Worm (Caenorhabditis elegans) whole organism, L1 larva: ENCODE data around the gene nas-21.
A peak's percentile ranks its signal among the peaks of the same experiment; 100 is the strongest.

Experiments used
- C34B4.2 ChIP-seq: sonication (generic microtip); optimal IDR thresholded peaks from 2 replicates; lab custom pipeline; 2017; ENCODE audit warnings: mild to moderate bottlenecking, missing genetic modification characterization, missing compliant biosample characterization
- Y116A8C.19 ChIP-seq: sonication (generic microtip); optimal IDR thresholded peaks from 2 replicates; lab custom pipeline; 2016; ENCODE audit warnings: missing compliant biosample characterization, missing genetic modification characterization, borderline replicate concordance
- aha-1 ChIP-seq: fragments of 150-350 bp; optimal IDR thresholded peaks from 2 replicates; lab custom pipeline; 2014; ENCODE audit warnings: missing biosample characterization, missing genetic modification characterization
- alr-1 ChIP-seq: fragments of 200-800 bp; sonication (Bioruptor generic); optimal IDR thresholded peaks from 2 replicates; lab custom pipeline; 2018; ENCODE audit warnings: borderline replicate concordance, mild to moderate bottlenecking, missing genetic modification characterization, missing compliant biosample characterization
- blmp-1 ChIP-seq: fragments of 150-350 bp; optimal IDR thresholded peaks from 2 replicates; lab custom pipeline; 2014; ENCODE audit warnings: missing biosample characterization, missing genetic modification characterization
- ceh-63 ChIP-seq: fragments of 200-800 bp; sonication (Bioruptor generic); optimal IDR thresholded peaks from 2 replicates; lab custom pipeline; 2018; ENCODE audit warnings: mild to moderate bottlenecking, missing genetic modification characterization, missing compliant biosample characterization
- ceh-8 ChIP-seq: fragments of 200-800 bp; sonication (Bioruptor generic); optimal IDR thresholded peaks from 2 replicates; lab custom pipeline; 2018; ENCODE audit warnings: mild to moderate bottlenecking, missing genetic modification characterization, moderate library complexity, missing compliant biosample characterization
- ceh-82 ChIP-seq, 3 experiments: fragments of 150-350 bp in 1 of 3; sonication (generic microtip) in 2 of 3; optimal IDR thresholded peaks; 2 replicates each; lab custom pipeline; 2014 to 2017; ENCODE audit warnings: missing biosample characterization in 3 of 3, missing genetic modification characterization in 3 of 3
- dsc-1 ChIP-seq: sonication (generic microtip); optimal IDR thresholded peaks from 2 replicates; lab custom pipeline; 2016; ENCODE audit warnings: mild to moderate bottlenecking, missing genetic modification characterization, missing compliant biosample characterization
- efl-1 ChIP-seq, 4 experiments: fragments of 150-350 bp; optimal IDR thresholded peaks in 3 of 4; peaks in 1 of 4; 1 replicate in 1 of 4; 2 replicates in 3 of 4; lab custom pipeline; 2014; ENCODE audit warnings: missing biosample characterization in 2 of 4, missing genetic modification characterization in 2 of 4, missing genetic modification reagents in 2 of 4
- efl-3 ChIP-seq: fragments of 200-800 bp; sonication (Bioruptor generic); optimal IDR thresholded peaks from 2 replicates; lab custom pipeline; 2018; ENCODE audit warnings: mild to moderate bottlenecking, missing genetic modification characterization, missing compliant biosample characterization
- elt-3 ChIP-seq, 6 experiments: fragments of 150-350 bp in 1 of 6; sonication (generic microtip); optimal IDR thresholded peaks; 2 replicates each; lab custom pipeline; 2017 to 2018; ENCODE audit warnings: missing biosample characterization in 6 of 6, missing genetic modification characterization in 6 of 6, inconsistent platforms in 1 of 6
- fkh-8 ChIP-seq: sonication (generic microtip); optimal IDR thresholded peaks from 2 replicates; lab custom pipeline; 2016; ENCODE audit warnings: mild to moderate bottlenecking, missing genetic modification characterization, missing compliant biosample characterization
- fos-1 ChIP-seq: fragments of 150-350 bp; optimal IDR thresholded peaks from 2 replicates; lab custom pipeline; 2014; ENCODE audit warnings: missing biosample characterization, missing genetic modification characterization
- grh-1 ChIP-seq: fragments of 200-800 bp; sonication (Bioruptor generic); IDR thresholded peaks from 2 replicates; pipeline ENCODE4 v1.3.6; 2022; ENCODE audit warnings: missing genetic modification reagents, missing genetic modification characterization, missing compliant biosample characterization
- hlh-17 ChIP-seq: fragments of 200-800 bp; sonication (Bioruptor generic); optimal IDR thresholded peaks from 2 replicates; lab custom pipeline; 2018; ENCODE audit warnings: missing genetic modification characterization, mild to moderate bottlenecking, missing compliant biosample characterization, moderate library complexity, borderline replicate concordance
- hpl-2 ChIP-seq: fragments of 150-350 bp; optimal IDR thresholded peaks from 2 replicates; lab custom pipeline; 2014; ENCODE audit warnings: missing biosample characterization, missing genetic modification reagents, missing genetic modification characterization
- irx-1 ChIP-seq: sonication (generic microtip); optimal IDR thresholded peaks from 2 replicates; lab custom pipeline; 2016; ENCODE audit warnings: missing genetic modification characterization, missing compliant biosample characterization
- lin-13 ChIP-seq: fragments of 150-350 bp; optimal IDR thresholded peaks from 2 replicates; lab custom pipeline; 2014; ENCODE audit warnings: missing biosample characterization, missing genetic modification reagents, missing genetic modification characterization
- lin-14 ChIP-seq: fragments of 200-800 bp; sonication (Bioruptor generic); optimal IDR thresholded peaks from 2 replicates; lab custom pipeline; 2018; ENCODE audit warnings: mild to moderate bottlenecking, missing genetic modification characterization, moderate library complexity, missing compliant biosample characterization
- lin-15B ChIP-seq: fragments of 150-350 bp; sonication (generic microtip); optimal IDR thresholded peaks from 3 replicates; lab custom pipeline; 2014; ENCODE audit warnings: missing biosample characterization, missing genetic modification characterization
- lsy-2 ChIP-seq, 2 experiments: fragments of 150-350 bp; optimal IDR thresholded peaks; 2 replicates each; lab custom pipeline; 2014; ENCODE audit warnings: missing biosample characterization in 2 of 2, missing genetic modification characterization in 2 of 2
- nhr-11 ChIP-seq: fragments of 150-350 bp; optimal IDR thresholded peaks from 2 replicates; lab custom pipeline; 2014; ENCODE audit warnings: missing biosample characterization, missing genetic modification characterization
- nhr-20 ChIP-seq: sonication (generic microtip); optimal IDR thresholded peaks from 2 replicates; lab custom pipeline; 2016; ENCODE audit warnings: mild to moderate bottlenecking, missing genetic modification characterization, missing compliant biosample characterization
- nhr-28 ChIP-seq: fragments of 150-350 bp; optimal IDR thresholded peaks from 2 replicates; lab custom pipeline; 2014; ENCODE audit warnings: missing biosample characterization, missing genetic modification characterization
- nhr-71 ChIP-seq: sonication (generic microtip); optimal IDR thresholded peaks from 2 replicates; lab custom pipeline; 2016; ENCODE audit warnings: mild to moderate bottlenecking, missing genetic modification characterization, moderate library complexity, missing compliant biosample characterization
- nhr-84 ChIP-seq: sonication (generic microtip); optimal IDR thresholded peaks from 2 replicates; lab custom pipeline; 2017; ENCODE audit warnings: missing biosample characterization, missing genetic modification characterization
- nhr-85 ChIP-seq: sonication (generic microtip); peaks from one replicate; lab custom pipeline; 2016; ENCODE audit warnings: missing genetic modification characterization, inconsistent platforms, missing compliant biosample characterization
- pag-3 ChIP-seq: sonication (generic microtip); optimal IDR thresholded peaks from 2 replicates; lab custom pipeline; 2017; ENCODE audit warnings: missing genetic modification characterization, mild to moderate bottlenecking, missing compliant biosample characterization, antibody characterized with exemption, borderline replicate concordance; ENCODE audit not compliant: insufficient read depth
- rnt-1 ChIP-seq: sonication (generic microtip); optimal IDR thresholded peaks from 2 replicates; lab custom pipeline; 2016; ENCODE audit warnings: mild to moderate bottlenecking, missing genetic modification characterization, moderate library complexity, missing compliant biosample characterization
- skn-1 ChIP-seq: fragments of 150-350 bp; optimal IDR thresholded peaks from 2 replicates; lab custom pipeline; 2014; ENCODE audit warnings: missing biosample characterization, missing genetic modification characterization
- snu-23 ChIP-seq: sonication (generic microtip); optimal IDR thresholded peaks from 2 replicates; lab custom pipeline; 2016; ENCODE audit warnings: missing genetic modification characterization, missing compliant biosample characterization
- sptf-1 ChIP-seq: fragments of 150-350 bp; optimal IDR thresholded peaks from 2 replicates; lab custom pipeline; 2014; ENCODE audit warnings: missing biosample characterization, missing genetic modification characterization
- tbx-2 ChIP-seq: sonication (generic microtip); optimal IDR thresholded peaks from 2 replicates; lab custom pipeline; 2016; ENCODE audit warnings: missing genetic modification characterization, missing compliant biosample characterization
- tlp-1 ChIP-seq: fragments of 150-350 bp; optimal IDR thresholded peaks from 2 replicates; lab custom pipeline; 2014; ENCODE audit warnings: missing biosample characterization, missing genetic modification characterization
- unc-30 ChIP-seq: sonication (generic microtip); optimal IDR thresholded peaks from 2 replicates; lab custom pipeline; 2017; ENCODE audit warnings: missing biosample characterization, missing genetic modification characterization
- unc-62 ChIP-seq: fragments of 150-350 bp; optimal IDR thresholded peaks from 2 replicates; lab custom pipeline; 2014; ENCODE audit warnings: missing biosample characterization, missing genetic modification reagents, missing genetic modification characterization
- xbp-1 ChIP-seq: sonication (generic microtip); optimal IDR thresholded peaks from 2 replicates; lab custom pipeline; 2016; ENCODE audit warnings: missing genetic modification characterization, missing compliant biosample characterization
- zip-4 ChIP-seq: fragments of 200-800 bp; sonication (Bioruptor generic); optimal IDR thresholded peaks from 2 replicates; lab custom pipeline; 2018; ENCODE audit warnings: mild to moderate bottlenecking, missing genetic modification characterization, moderate library complexity, missing compliant biosample characterization
- ztf-11 ChIP-seq, 2 experiments: sonication (generic microtip); optimal IDR thresholded peaks; 2 replicates each; lab custom pipeline; 2016 to 2017; ENCODE audit warnings: missing genetic modification characterization in 2 of 2, missing biosample characterization in 1 of 2, missing compliant biosample characterization in 1 of 2

nas-21 gene

DNA sequence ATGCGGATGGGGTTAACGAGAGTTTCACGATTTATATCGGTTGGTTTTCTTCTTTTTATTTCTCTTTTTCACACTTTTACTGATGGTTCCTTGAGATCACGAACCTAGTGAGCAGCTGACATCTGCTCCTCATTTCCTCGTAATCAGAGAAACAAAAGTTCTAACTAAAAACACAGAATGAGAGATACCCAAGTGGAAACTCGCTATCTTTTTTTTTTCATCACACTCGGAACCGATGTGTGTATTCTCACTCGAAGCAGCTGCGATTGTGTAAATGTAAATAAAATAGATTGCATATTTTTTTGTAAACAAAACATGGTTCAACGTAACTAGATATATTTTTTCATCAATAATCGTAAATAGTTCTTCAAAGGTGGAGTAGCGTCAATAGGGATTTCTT lies 34.0 kb downstream of the nas-21 start (continued):
- TF ChIP-seq C34B4.2 (tag; lab: Kevin White, UChicago): no peak
- peak; percentile 33 for TF ChIP-seq nhr-20 (tag; lab: Kevin White, UChicago)
- TF ChIP-seq hlh-17: no peak
- no peak for TF ChIP-seq unc-30 (tag; lab: Kevin White, UChicago)
- no peak for TF ChIP-seq fkh-8 (tag; lab: Kevin White, UChicago)
- TF ChIP-seq lin-14 (GFP tag; lab: Kevin White, UChicago): peak; percentile 88
- no peak for TF ChIP-seq lin-13 (GFP tag; lab: Kevin White, UChicago)
- peak; percentile 61 for TF ChIP-seq rnt-1
- no peak for TF ChIP-seq Y116A8C.19 (tag; lab: Kevin White, UChicago)
- no peak for TF ChIP-seq ceh-63 (GFP tag; lab: Kevin White, UChicago)
- no peak for TF ChIP-seq grh-1 (GFP tag; lab: Robert Waterston, UW)
- TF ChIP-seq, all 84 proteins: peak for 12

DNA sequence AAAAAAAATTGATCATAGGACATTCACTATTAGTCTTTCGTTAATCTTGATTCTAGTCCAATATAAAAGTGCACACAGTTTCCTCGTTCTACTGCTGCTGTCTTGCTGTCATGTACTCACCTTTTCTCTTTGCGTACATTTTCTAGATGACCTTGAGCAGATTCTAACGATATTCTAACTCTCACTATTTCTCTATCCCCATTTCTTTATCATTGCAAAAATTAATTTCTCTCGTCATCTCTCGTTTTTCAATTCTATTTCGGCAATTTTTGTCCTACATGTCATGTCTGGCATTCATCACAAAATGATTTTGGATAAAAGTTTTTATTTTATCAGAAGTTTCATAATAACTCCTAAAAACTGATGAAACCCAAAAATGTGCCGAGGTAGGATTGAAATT lies 36.4 kb downstream of the nas-21 start, which contains the start of gene ttll-5:
Gene ttll-5 (plus strand): TSS at position 288 of the 400 bp plus-strand sequence.
- TF ChIP-seq skn-1 (peak; percentile 21), snu-23 (peak; percentile 5), dsc-1 (tag; lab: Kevin White, UChicago) (no peak), nhr-85 (tag; lab: Kevin White, UChicago) (peak; percentile 77), ceh-8 (GFP tag; lab: Kevin White, UChicago) (no peak), efl-1 (optimal IDR thresholded peaks at IDR 0.05; lab: Kevin White, UChicago) (no peak), efl-1 (GFP tag; optimal IDR thresholded peaks at IDR 0.05 in 1 of 2; lab: Kevin White, UChicago) (peak in 1 of 2 experiments; percentile 70), pag-3 (tag; lab: Kevin White, UChicago) (peak; percentile 57), nhr-11 (tag; lab: Kevin White, UChicago) (no peak), nhr-20 (tag; lab: Kevin White, UChicago) (peak; percentile 7), hpl-2 (no peak), blmp-1 (tag; lab: Kevin White, UChicago) (peak; percentile 62), nhr-84 (tag; lab: Kevin White, UChicago) (no peak), ztf-11 (tag; optimal IDR thresholded peaks at IDR 0.05; lab: Kevin White, UChicago) (no peak), xbp-1 (tag; lab: Kevin White, UChicago) (no peak), elt-3 (tag; optimal IDR thresholded peaks at IDR 0.05; lab: Kevin White, UChicago) (peak in 3 of 6 experiments; percentile 6 to 62 (median 62)), alr-1 (tag; lab: Kevin White, UChicago) (no peak), nhr-28 (tag; lab: Kevin White, UChicago) (no peak), lin-14 (GFP tag; lab: Kevin White, UChicago) (peak; percentile 55), tbx-2 (tag; lab: Kevin White, UChicago) (no peak), nhr-71 (tag; lab: Kevin White, UChicago) (no peak), lin-15B (no peak), irx-1 (tag; lab: Kevin White, UChicago) (no peak)

DNA sequence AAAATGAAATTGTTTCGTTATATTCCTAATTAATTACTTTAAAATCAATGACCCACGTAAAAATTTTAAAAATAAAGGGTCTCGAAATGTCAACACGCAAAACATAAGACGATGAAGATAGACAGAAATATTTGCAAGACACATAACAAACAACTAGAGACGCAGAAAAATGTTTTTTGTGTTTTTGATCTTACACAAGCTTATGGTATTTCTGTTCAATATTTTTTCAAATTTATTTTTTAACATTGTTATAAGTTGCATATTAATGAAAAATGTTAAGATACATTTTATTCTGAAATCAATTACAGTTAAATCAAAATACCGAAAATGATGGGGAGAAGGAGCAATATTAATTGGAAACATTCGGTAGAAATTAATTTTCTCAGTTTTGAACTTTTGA lies 41.1 kb downstream of the nas-21 start, which contains the start of gene C55A6.3:
Gene C55A6.3 (minus strand): TSS at position 101 of the 400 bp plus-strand sequence.
- no peak for TF ChIP-seq xbp-1 (tag; lab: Kevin White, UChicago)
- TF ChIP-seq lsy-2 (tag; optimal IDR thresholded peaks at IDR 0.05; lab: Kevin White, UChicago): no peak
- TF ChIP-seq ceh-82 (tag; optimal IDR thresholded peaks at IDR 0.05; lab: Kevin White, UChicago): no peak
- no peak for TF ChIP-seq aha-1 (tag; lab: Kevin White, UChicago)
- no peak for TF ChIP-seq fos-1 (tag; lab: Kevin White, UChicago)
- TF ChIP-seq zip-4 (GFP tag; lab: Kevin White, UChicago): no peak
- TF ChIP-seq efl-3 (GFP tag; lab: Kevin White, UChicago): no peak
- no peak for TF ChIP-seq sptf-1 (tag; lab: Kevin White, UChicago)
- no peak for TF ChIP-seq efl-1 (optimal IDR thresholded peaks at IDR 0.05; lab: Kevin White, UChicago)
- TF ChIP-seq efl-1 (GFP tag; optimal IDR thresholded peaks at IDR 0.05 in 1 of 2; lab: Kevin White, UChicago): no peak
- TF ChIP-seq nhr-28 (tag; lab: Kevin White, UChicago): no peak
- TF ChIP-seq unc-62: no peak
- TF ChIP-seq tlp-1 (tag; lab: Kevin White, UChicago): no peak
